Worm (Caenorhabditis elegans) whole organism, L4 larva: ENCODE measurements around the gene R07B1.6.
A peak's percentile ranks its signal among the peaks of the same experiment; 100 is the strongest.

Experiments
- ZK546.5 ChIP-seq, 2 experiments: sonication (generic microtip); optimal IDR thresholded peaks; 2 replicates each; lab custom pipeline; 2017; ENCODE audit warnings: missing biosample characterization in 2 of 2, missing genetic modification characterization in 2 of 2
- ceh-20 ChIP-seq: fragments of 200-800 bp; sonication (Bioruptor generic); IDR thresholded peaks from 2 replicates; pipeline ENCODE4 v1.3.6; 2022; ENCODE audit warnings: missing genetic modification reagents, missing genetic modification characterization, missing compliant biosample characterization
- ceh-28 ChIP-seq: fragments of 150-350 bp; optimal IDR thresholded peaks from 2 replicates; lab custom pipeline; 2014; ENCODE audit warnings: missing biosample characterization, missing genetic modification reagents, missing genetic modification characterization
- ceh-82 ChIP-seq: sonication (generic microtip); optimal IDR thresholded peaks from 2 replicates; lab custom pipeline; 2017; ENCODE audit warnings: missing biosample characterization, missing genetic modification characterization
- egl-27 ChIP-seq: sonication (generic microtip); optimal IDR thresholded peaks from 3 replicates; lab custom pipeline; 2017; ENCODE audit warnings: missing biosample characterization, missing genetic modification reagents, missing genetic modification characterization
- fkh-10 ChIP-seq: fragments of 150-350 bp; optimal IDR thresholded peaks from 2 replicates; lab custom pipeline; 2014; ENCODE audit warnings: missing biosample characterization, missing genetic modification reagents, missing genetic modification characterization
- jun-1 ChIP-seq: fragments of 150-350 bp; optimal IDR thresholded peaks from 2 replicates; lab custom pipeline; 2014; ENCODE audit warnings: missing biosample characterization, missing genetic modification reagents, missing genetic modification characterization
- lin-38 ChIP-seq: fragments of 200-800 bp; sonication (Bioruptor generic); IDR thresholded peaks from 2 replicates; pipeline ENCODE4 v1.3.6; 2022; ENCODE audit warnings: missing genetic modification reagents, missing genetic modification characterization, missing compliant biosample characterization
- lsy-2 ChIP-seq, 2 experiments: fragments of 150-350 bp in 1 of 2; sonication (generic microtip) in 1 of 2; optimal IDR thresholded peaks; 2 replicates each; lab custom pipeline; 2014 to 2017; ENCODE audit warnings: missing biosample characterization in 2 of 2, missing genetic modification characterization in 2 of 2
- nhr-237 ChIP-seq: sonication (generic microtip); optimal IDR thresholded peaks from 2 replicates; lab custom pipeline; 2017; ENCODE audit warnings: missing biosample characterization, missing genetic modification characterization
- nhr-76 ChIP-seq: fragments of 150-350 bp; optimal IDR thresholded peaks from 2 replicates; lab custom pipeline; 2014; ENCODE audit warnings: missing biosample characterization, missing genetic modification characterization
- spr-3 ChIP-seq: fragments of 200-800 bp; sonication (Bioruptor generic); optimal IDR thresholded peaks from 2 replicates; lab custom pipeline; 2018; ENCODE audit warnings: mild to moderate bottlenecking, missing genetic modification characterization, missing compliant biosample characterization
- unc-62 ChIP-seq, 3 experiments: fragments of 150-350 bp in 1 of 3; sonication (generic microtip); optimal IDR thresholded peaks in 2 of 3; peaks in 1 of 3; 1 replicate in 1 of 3; 2 replicates in 2 of 3; lab custom pipeline; 2014 to 2017; ENCODE audit warnings: missing biosample characterization in 3 of 3, missing genetic modification characterization in 3 of 3, missing genetic modification reagents in 3 of 3, missing genotype in 1 of 3
- zip-2 ChIP-seq: fragments of 150-350 bp; optimal IDR thresholded peaks from 2 replicates; lab custom pipeline; 2014; ENCODE audit warnings: missing biosample characterization, missing genetic modification characterization

ce11 chrX:9842102-9842501, 24.4 kb upstream of the R07B1.6 start:
- TF ChIP-seq jun-1 (tag; lab: Kevin White, UChicago) = no peak
- TF ChIP-seq nhr-76 (tag; lab: Kevin White, UChicago) = no peak
- TF ChIP-seq egl-27 (tag; lab: Kevin White, UChicago) = no peak
- TF ChIP-seq ZK546.5 (tag; optimal IDR thresholded peaks at IDR 0.05; lab: Kevin White, UChicago) = no peak
- no peak for TF ChIP-seq zip-2 (tag; lab: Kevin White, UChicago)
- no peak for TF ChIP-seq ceh-20 (GFP tag; lab: Robert Waterston, UW)
- TF ChIP-seq ceh-28 (tag; lab: Kevin White, UChicago) = no peak
- no peak for TF ChIP-seq fkh-10
- no peak for TF ChIP-seq spr-3 (GFP tag; lab: Kevin White, UChicago)
- peak in 1 of 2 experiments; percentile 87 for TF ChIP-seq unc-62 (GFP tag; optimal IDR thresholded peaks at IDR 0.05 in 1 of 2; lab: Kevin White, UChicago)
- no peak for TF ChIP-seq unc-62 (tag; optimal IDR thresholded peaks at IDR 0.05; lab: Kevin White, UChicago)
- no peak for TF ChIP-seq lsy-2 (tag; optimal IDR thresholded peaks at IDR 0.05; lab: Kevin White, UChicago)
- no peak for TF ChIP-seq ceh-82 (tag; lab: Kevin White, UChicago)
- no peak for TF ChIP-seq lin-38
- TF ChIP-seq nhr-237 = no peak
